Fruit fly (Drosophila melanogaster) whole organism, wandering third instar larva: ENCODE measurements around the gene CG13928.

Experiments
- br ChIP-seq: fragments of 200-800 bp; sonication (Bioruptor generic); optimal IDR thresholded peaks from 2 replicates; lab custom pipeline; 2016; ENCODE audit warnings: missing biosample characterization, missing genetic modification characterization
- usp ChIP-seq: fragments of >200 bp; optimal IDR thresholded peaks from 2 replicates; lab custom pipeline; 2017; ENCODE audit warnings: missing biosample characterization, missing genetic modification characterization

- no peak for TF ChIP-seq br (GFP tag; lab: Kevin White, UChicago)
- no peak for TF ChIP-seq usp (GFP tag; lab: Kevin White, UChicago)
Observed at dm6 chr3L:1665544-1665943, 37.4 kb upstream of the CG13928 start.
